Fruit fly (Drosophila melanogaster): ENCODE measurements around the gene Brf.
A peak's percentile ranks its signal among the peaks of the same experiment; 100 is the strongest.

Brf gene

DNA sequence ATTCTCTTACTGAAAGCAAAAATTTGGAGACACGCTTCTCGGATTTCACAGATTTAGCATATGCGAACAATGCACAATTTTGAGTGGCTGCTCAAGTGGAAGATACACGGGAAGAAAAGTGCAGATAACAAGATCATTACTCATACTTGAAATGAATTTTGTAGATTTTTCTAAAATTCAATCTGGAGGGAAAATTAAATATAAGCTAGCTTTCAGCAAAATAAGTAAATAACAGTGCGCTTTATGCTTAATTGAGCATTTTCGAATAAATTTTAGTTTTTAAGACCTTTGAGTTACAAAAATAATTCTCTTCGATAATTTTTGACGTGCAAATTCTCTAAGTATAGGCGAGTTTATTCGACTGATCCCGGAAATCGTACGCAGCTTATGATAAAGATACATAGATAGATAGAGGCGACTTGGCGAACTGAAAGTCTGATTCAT lies 9.6 kb upstream of the Brf start (continued):
- TF ChIP-seq onecut (GFP tag; IDR thresholded peaks at IDR 0.05) = no peak
- TF ChIP-seq ato (GFP tag; IDR thresholded peaks at IDR 0.05; ENCODE audit: partially characterized antibody) = no peak
- TF ChIP-seq Max (GFP tag; optimal IDR thresholded peaks at IDR 0.05) = peak; percentile 17
- TF ChIP-seq NFAT (GFP tag; IDR thresholded peaks at IDR 0.05) = no peak
- no peak for TF ChIP-seq unc-4 (GFP tag; IDR thresholded peaks at IDR 0.05; ENCODE audit: partially characterized antibody)
- TF ChIP-seq CG3726 (GFP tag; IDR thresholded peaks at IDR 0.05) = no peak
- TF ChIP-seq aop (GFP tag; IDR thresholded peaks at IDR 0.05) = no peak
- no peak for TF ChIP-seq luna (GFP tag; optimal IDR thresholded peaks at IDR 0.05)
- no peak for TF ChIP-seq Usf (GFP tag; optimal IDR thresholded peaks at IDR 0.05)
- peak; percentile 22 for TF ChIP-seq CG15011 (GFP tag; optimal IDR thresholded peaks at IDR 0.05)
- no peak for TF ChIP-seq Atf-2 (GFP tag; optimal IDR thresholded peaks at IDR 0.05)
- TF ChIP-seq Jarid2 (GFP tag; optimal IDR thresholded peaks at IDR 0.05) = no peak
- TF ChIP-seq dan (GFP tag; IDR thresholded peaks at IDR 0.05) = no peak
- TF ChIP-seq Xrp1 (GFP tag; IDR thresholded peaks at IDR 0.05) = peak; percentile 57; the same call in 1 of the 2 replicates
- TF ChIP-seq cato (GFP tag; optimal IDR thresholded peaks at IDR 0.05; ENCODE audit: borderline replicate concordance) = no peak
- TF ChIP-seq shn (GFP tag; optimal IDR thresholded peaks at IDR 0.05) = no peak
- TF ChIP-seq ab (GFP tag; optimal IDR thresholded peaks at IDR 0.05) = no peak
- no peak for TF ChIP-seq D (optimal IDR thresholded peaks at IDR 0.05)
- peak; percentile 67 for TF ChIP-seq D (GFP tag; optimal IDR thresholded peaks at IDR 0.05)
- no peak for TF ChIP-seq oc (tag; optimal IDR thresholded peaks at IDR 0.05)
- TF ChIP-seq CkIIα-i1 (GFP tag; IDR thresholded peaks at IDR 0.05) = no peak
- no peak for TF ChIP-seq nom (GFP tag; optimal IDR thresholded peaks at IDR 0.05)
- TF ChIP-seq wor (GFP tag; IDR thresholded peaks at IDR 0.05) = no peak
- TF ChIP-seq Dad (GFP tag; optimal IDR thresholded peaks at IDR 0.05) = peak; percentile 1
- no peak for TF ChIP-seq grau (tag; optimal IDR thresholded peaks at IDR 0.05)
- no peak for TF ChIP-seq CG9437 (GFP tag; optimal IDR thresholded peaks at IDR 0.05)
- TF ChIP-seq CG4617 (GFP tag; optimal IDR thresholded peaks at IDR 0.05; ENCODE audit: borderline replicate concordance) = no peak
- TF ChIP-seq HmgZ (tag; optimal IDR thresholded peaks at IDR 0.05) = no peak
- no peak for TF ChIP-seq insv (GFP tag; optimal IDR thresholded peaks at IDR 0.05)
- no peak for TF ChIP-seq CG4282 (GFP tag; optimal IDR thresholded peaks at IDR 0.05)
- no peak for TF ChIP-seq dimm (GFP tag; IDR thresholded peaks at IDR 0.05)
- TF ChIP-seq CG6791 (GFP tag; IDR thresholded peaks at IDR 0.05; ENCODE audit: partially characterized antibody) = no peak
- no peak for TF ChIP-seq fu2 (GFP tag; optimal IDR thresholded peaks at IDR 0.05)
- no peak for TF ChIP-seq Sry-β (GFP tag; optimal IDR thresholded peaks at IDR 0.05)
- TF ChIP-seq z (GFP tag; IDR thresholded peaks at IDR 0.05) = no peak
- no peak for TF ChIP-seq CG12744 (GFP tag; optimal IDR thresholded peaks at IDR 0.05)
- TF ChIP-seq sr (GFP tag; IDR thresholded peaks at IDR 0.05) = no peak
- peak; percentile 80 for TF ChIP-seq CG11504 (tag; optimal IDR thresholded peaks at IDR 0.05)
- TF ChIP-seq Myb (GFP tag; optimal IDR thresholded peaks at IDR 0.05) = no peak
- TF ChIP-seq CG7963 (GFP tag; IDR thresholded peaks at IDR 0.05; ENCODE audit: partially characterized antibody) = no peak
- TF ChIP-seq CG10209 (GFP tag; optimal IDR thresholded peaks at IDR 0.05) = no peak
- TF ChIP-seq hkb (optimal IDR thresholded peaks at IDR 0.05) = no peak
- peak; percentile 80 for TF ChIP-seq hkb (GFP tag; IDR thresholded peaks at IDR 0.05)
- TF ChIP-seq al (GFP tag; IDR thresholded peaks at IDR 0.05) = no peak
- TF ChIP-seq crc (GFP tag; optimal IDR thresholded peaks at IDR 0.05) = no peak
- no peak for TF ChIP-seq chinmo (GFP tag; IDR thresholded peaks at IDR 0.05; ENCODE audit: partially characterized antibody)
- no peak for TF ChIP-seq CG18619 (GFP tag; optimal IDR thresholded peaks at IDR 0.05)
- TF ChIP-seq Sry-δ (GFP tag; optimal IDR thresholded peaks at IDR 0.05) = no peak
- no peak for TF ChIP-seq ac (GFP tag; optimal IDR thresholded peaks at IDR 0.05)
- no peak for TF ChIP-seq CG2875 (GFP tag; optimal IDR thresholded peaks at IDR 0.05)
- TF ChIP-seq Rfx (GFP tag; IDR thresholded peaks at IDR 0.05) = peak; percentile 52; the same call in 1 of the 2 replicates
- TF ChIP-seq NfI (GFP tag; optimal IDR thresholded peaks at IDR 0.05) = no peak
